Fruit fly (Drosophila melanogaster) whole organism, embryonic: ENCODE measurements around the gene CG45073.

Experiments
- BtbVII ChIP-seq: fragments of 200-800 bp; sonication (Bioruptor generic); optimal IDR thresholded peaks from 3 replicates; lab custom pipeline; 2017; ENCODE audit warnings: missing biosample characterization, mild to moderate bottlenecking, missing genetic modification characterization
- CG14710 ChIP-seq: fragments of 200-800 bp; sonication (Bioruptor generic); optimal IDR thresholded peaks from 3 replicates; lab custom pipeline; 2019; ENCODE audit warnings: missing biosample characterization, mild to moderate bottlenecking, missing genetic modification characterization, moderate library complexity
- CG17328 ChIP-seq: fragments of 200-800 bp; sonication (Bioruptor generic); IDR thresholded peaks from 2 replicates; pipeline ENCODE4 v1.3.6; 2022; ENCODE audit warnings: missing biosample characterization, missing genetic modification characterization
- CG18476 ChIP-seq: fragments of 200-800 bp; sonication (Bioruptor generic); optimal IDR thresholded peaks from 2 replicates; lab custom pipeline; 2016; ENCODE audit warnings: missing biosample characterization, mild to moderate bottlenecking, missing genetic modification characterization
- CG18619 ChIP-seq: fragments of 200-800 bp; sonication (Bioruptor generic); optimal IDR thresholded peaks from 3 replicates; lab custom pipeline; 2017; ENCODE audit warnings: missing biosample characterization, mild to moderate bottlenecking, missing genetic modification characterization
- CG31365 ChIP-seq: fragments of 200-800 bp; sonication (Bioruptor generic); optimal IDR thresholded peaks from 2 replicates; lab custom pipeline; 2018; ENCODE audit warnings: missing biosample characterization, mild to moderate bottlenecking, missing genetic modification characterization
- CG34376 ChIP-seq: fragments of 200-800 bp; sonication (Bioruptor generic); optimal IDR thresholded peaks from 2 replicates; lab custom pipeline; 2018; ENCODE audit warnings: missing biosample characterization, mild to moderate bottlenecking, missing genetic modification characterization
- CG43689 ChIP-seq: fragments of 200-800 bp; sonication (Bioruptor generic); IDR thresholded peaks from 2 replicates; pipeline ENCODE4 v1.3.6; 2022; ENCODE audit warnings: missing biosample characterization, missing genetic modification characterization
- CG4404 ChIP-seq: fragments of 200-800 bp; sonication (Bioruptor generic); IDR thresholded peaks from 2 replicates; pipeline ENCODE4 v1.3.6; 2022; ENCODE audit warnings: missing biosample characterization, missing genetic modification characterization
- CG4730 ChIP-seq: fragments of 200-800 bp; sonication (Bioruptor generic); IDR thresholded peaks from 2 replicates; pipeline ENCODE4 v1.3.6; 2022; ENCODE audit warnings: missing biosample characterization, missing genetic modification characterization
- CG6654 ChIP-seq: fragments of 200-800 bp; sonication (Bioruptor generic); optimal IDR thresholded peaks from 2 replicates; lab custom pipeline; 2017; ENCODE audit warnings: missing biosample characterization, mild to moderate bottlenecking, missing genetic modification characterization
- CG7271 ChIP-seq: fragments of 200-800 bp; sonication (Bioruptor generic); optimal IDR thresholded peaks from 2 replicates; lab custom pipeline; 2018; ENCODE audit warnings: missing biosample characterization, mild to moderate bottlenecking, missing genetic modification characterization, moderate library complexity
- CG7556 ChIP-seq: fragments of 200-800 bp; sonication (Bioruptor generic); optimal IDR thresholded peaks from 2 replicates; lab custom pipeline; 2017; ENCODE audit warnings: missing biosample characterization, mild to moderate bottlenecking, missing genetic modification characterization
- CG8944 ChIP-seq: fragments of 200-800 bp; sonication (Bioruptor generic); optimal IDR thresholded peaks from 3 replicates; lab custom pipeline; 2016; ENCODE audit warnings: missing biosample characterization, missing genetic modification characterization
- CG9437 ChIP-seq: fragments of 200-800 bp; sonication (Bioruptor generic); optimal IDR thresholded peaks from 2 replicates; lab custom pipeline; 2018; ENCODE audit warnings: missing biosample characterization, mild to moderate bottlenecking, missing genetic modification characterization
- CG9609 ChIP-seq: fragments of 200-800 bp; sonication (Bioruptor generic); optimal IDR thresholded peaks from 3 replicates; lab custom pipeline; 2016; ENCODE audit warnings: missing biosample characterization, missing genetic modification characterization
- CTCF ChIP-seq: fragments of 200-800 bp; sonication (Bioruptor generic); optimal IDR thresholded peaks from 2 replicates; lab custom pipeline; 2017; ENCODE audit warnings: missing biosample characterization, mild to moderate bottlenecking, missing genetic modification characterization, moderate library complexity
- Camta ChIP-seq: fragments of 200-800 bp; sonication (Bioruptor generic); optimal IDR thresholded peaks from 2 replicates; lab custom pipeline; 2016; ENCODE audit warnings: missing biosample characterization, missing genetic modification characterization
- CkIIα-i1 ChIP-seq: fragments of 200-800 bp; sonication (Bioruptor generic); IDR thresholded peaks from 2 replicates; pipeline ENCODE4 v1.3.6; 2022; ENCODE audit warnings: missing biosample characterization, missing genetic modification characterization
- Deaf1 ChIP-seq: fragments of 200-800 bp; optimal IDR thresholded peaks from 3 replicates; lab custom pipeline; 2019; ENCODE audit warnings: missing biosample characterization, mild to moderate bottlenecking, missing genetic modification characterization, moderate library complexity
- Doc3 ChIP-seq: fragments of 200-800 bp; sonication (Bioruptor generic); IDR thresholded peaks from 3 replicates; pipeline ENCODE4 v1.3.6; 2022; ENCODE audit warnings: missing biosample characterization, missing genetic modification characterization; ENCODE audit not compliant: partially characterized antibody
- Dp ChIP-seq: fragments of 200-800 bp; sonication (Bioruptor generic); optimal IDR thresholded peaks from 2 replicates; lab custom pipeline; 2018; ENCODE audit warnings: missing biosample characterization, mild to moderate bottlenecking, missing genetic modification characterization, moderate library complexity
- Hr39 ChIP-seq: fragments of >200 bp; optimal IDR thresholded peaks from 2 replicates; lab custom pipeline; 2017
- Hr51 ChIP-seq, 2 experiments: fragments of 200-800 bp; sonication (Bioruptor generic); optimal IDR thresholded peaks; 2 replicates in 1 of 2; 3 replicates in 1 of 2; lab custom pipeline; 2016 to 2018; ENCODE audit warnings: missing biosample characterization in 2 of 2, missing genetic modification characterization in 2 of 2, mild to moderate bottlenecking in 1 of 2, moderate library complexity in 1 of 2
- Lpt ChIP-seq: fragments of >200 bp; optimal IDR thresholded peaks from 2 replicates; lab custom pipeline; 2018; ENCODE audit warnings: missing biosample characterization, missing genetic modification characterization
- NC2β ChIP-seq: fragments of 200-800 bp; sonication (Bioruptor generic); optimal IDR thresholded peaks from 2 replicates; lab custom pipeline; 2016; ENCODE audit warnings: missing biosample characterization, missing genetic modification characterization
- Neu2 ChIP-seq: fragments of 200-800 bp; sonication (Bioruptor generic); optimal IDR thresholded peaks from 3 replicates; lab custom pipeline; 2016; ENCODE audit warnings: missing biosample characterization, missing genetic modification characterization, borderline replicate concordance
- Six4 ChIP-seq: fragments of 200-800 bp; sonication (Bioruptor generic); optimal IDR thresholded peaks from 2 replicates; lab custom pipeline; 2016; ENCODE audit warnings: missing biosample characterization, missing genetic modification characterization
- Sox102F ChIP-seq: fragments of 200-800 bp; sonication (Bioruptor generic); optimal IDR thresholded peaks from 2 replicates; lab custom pipeline; 2018; ENCODE audit warnings: missing biosample characterization, mild to moderate bottlenecking, missing genetic modification characterization, moderate library complexity
- Sry-δ ChIP-seq: fragments of 200-800 bp; sonication (Bioruptor generic); optimal IDR thresholded peaks from 2 replicates; lab custom pipeline; 2016; ENCODE audit warnings: missing biosample characterization, missing genetic modification characterization
- TFAM ChIP-seq: fragments of 200-800 bp; sonication (Bioruptor generic); optimal IDR thresholded peaks from 2 replicates; lab custom pipeline; 2017; ENCODE audit warnings: missing biosample characterization, missing genetic modification characterization, inconsistent platforms
- al ChIP-seq: fragments of 200-800 bp; sonication (Bioruptor generic); IDR thresholded peaks from 2 replicates; pipeline ENCODE4 v1.3.6; 2022; ENCODE audit warnings: missing biosample characterization, missing genetic modification characterization
- ap ChIP-seq: fragments of 200-800 bp; sonication (Bioruptor generic); IDR thresholded peaks from 2 replicates; pipeline ENCODE4 v1.3.6; 2022; ENCODE audit warnings: missing biosample characterization, missing genetic modification characterization
- az2 ChIP-seq: fragments of 200-800 bp; sonication (Bioruptor generic); optimal IDR thresholded peaks from 3 replicates; lab custom pipeline; 2016; ENCODE audit warnings: missing biosample characterization, missing genetic modification characterization
- cas ChIP-seq: fragments of 200-800 bp; sonication (Bioruptor generic); IDR thresholded peaks from 2 replicates; pipeline ENCODE4 v1.3.6; 2022; ENCODE audit warnings: missing biosample characterization, missing genetic modification characterization
- cato ChIP-seq: fragments of 200-800 bp; sonication (Bioruptor generic); optimal IDR thresholded peaks from 2 replicates; lab custom pipeline; 2016; ENCODE audit warnings: missing biosample characterization, missing genetic modification characterization, borderline replicate concordance
- chif ChIP-seq, 2 experiments: fragments of 200-800 bp; sonication (Bioruptor generic); optimal IDR thresholded peaks; 3 replicates each; lab custom pipeline; 2016; ENCODE audit warnings: missing biosample characterization in 2 of 2, missing genetic modification characterization in 2 of 2
- disco-r ChIP-seq: fragments of 200-800 bp; sonication (Bioruptor generic); optimal IDR thresholded peaks from 2 replicates; lab custom pipeline; 2016; ENCODE audit warnings: missing biosample characterization, missing genetic modification characterization
- exex ChIP-seq: fragments of 200-800 bp; sonication (Bioruptor generic); optimal IDR thresholded peaks from 4 replicates; lab custom pipeline; 2018; ENCODE audit warnings: missing biosample characterization, mild to moderate bottlenecking, missing genetic modification characterization, moderate library complexity
- fd3F ChIP-seq: fragments of 200-800 bp; sonication (Bioruptor generic); optimal IDR thresholded peaks from 2 replicates; lab custom pipeline; 2018; ENCODE audit warnings: missing biosample characterization, mild to moderate bottlenecking, missing genetic modification characterization, moderate library complexity
- fd64A ChIP-seq: fragments of 200-800 bp; sonication (Bioruptor generic); optimal IDR thresholded peaks from 3 replicates; lab custom pipeline; 2018; ENCODE audit warnings: missing biosample characterization, mild to moderate bottlenecking, missing genetic modification characterization
- gro ChIP-seq: fragments of 200-800 bp; sonication (Bioruptor generic); optimal IDR thresholded peaks from 2 replicates; lab custom pipeline; 2016; ENCODE audit warnings: missing biosample characterization, missing genetic modification characterization
- h ChIP-seq: fragments of >200 bp; optimal IDR thresholded peaks from 2 replicates; lab custom pipeline; 2017
- lab ChIP-seq: fragments of 200-800 bp; sonication (Bioruptor generic); optimal IDR thresholded peaks from 3 replicates; lab custom pipeline; 2017; ENCODE audit warnings: missing biosample characterization, missing genetic modification characterization, mild to moderate bottlenecking, moderate library complexity, missing genetic modification reagents
- oc ChIP-seq: fragments of 200-800 bp; sonication (Bioruptor generic); optimal IDR thresholded peaks from 2 replicates; lab custom pipeline; 2018; ENCODE audit warnings: missing biosample characterization, mild to moderate bottlenecking, missing genetic modification characterization, moderate library complexity
- odd ChIP-seq: fragments of 200-800 bp; sonication (Bioruptor generic); optimal IDR thresholded peaks from 2 replicates; lab custom pipeline; 2017; ENCODE audit warnings: missing biosample characterization, mild to moderate bottlenecking, missing genetic modification characterization
- onecut ChIP-seq: fragments of 200-800 bp; sonication (Bioruptor generic); IDR thresholded peaks from 2 replicates; pipeline ENCODE4 v1.3.6; 2022; ENCODE audit warnings: missing biosample characterization, missing genetic modification characterization
- pho ChIP-seq: fragments of 200-800 bp; sonication (Bioruptor generic); optimal IDR thresholded peaks from 2 replicates; lab custom pipeline; 2016; ENCODE audit warnings: missing biosample characterization, missing genetic modification characterization
- slbo ChIP-seq: fragments of 200-800 bp; sonication (Bioruptor generic); IDR thresholded peaks from 2 replicates; pipeline ENCODE4 v1.3.6; 2022; ENCODE audit warnings: missing biosample characterization, missing genetic modification characterization
- so ChIP-seq: fragments of 200-800 bp; sonication (Bioruptor generic); IDR thresholded peaks from 3 replicates; pipeline ENCODE4 v1.3.6; 2022; ENCODE audit warnings: missing biosample characterization, missing genetic modification characterization
- vvl ChIP-seq: fragments of 200-800 bp; sonication (Bioruptor generic); IDR thresholded peaks from 2 replicates; pipeline ENCODE4 v1.3.6; 2022; ENCODE audit warnings: missing biosample characterization, missing genetic modification characterization
- wor ChIP-seq: fragments of 200-800 bp; sonication (Bioruptor generic); IDR thresholded peaks from 2 replicates; pipeline ENCODE4 v1.3.6; 2022; ENCODE audit warnings: missing biosample characterization, missing genetic modification characterization

The CG45073 gene

DNA sequence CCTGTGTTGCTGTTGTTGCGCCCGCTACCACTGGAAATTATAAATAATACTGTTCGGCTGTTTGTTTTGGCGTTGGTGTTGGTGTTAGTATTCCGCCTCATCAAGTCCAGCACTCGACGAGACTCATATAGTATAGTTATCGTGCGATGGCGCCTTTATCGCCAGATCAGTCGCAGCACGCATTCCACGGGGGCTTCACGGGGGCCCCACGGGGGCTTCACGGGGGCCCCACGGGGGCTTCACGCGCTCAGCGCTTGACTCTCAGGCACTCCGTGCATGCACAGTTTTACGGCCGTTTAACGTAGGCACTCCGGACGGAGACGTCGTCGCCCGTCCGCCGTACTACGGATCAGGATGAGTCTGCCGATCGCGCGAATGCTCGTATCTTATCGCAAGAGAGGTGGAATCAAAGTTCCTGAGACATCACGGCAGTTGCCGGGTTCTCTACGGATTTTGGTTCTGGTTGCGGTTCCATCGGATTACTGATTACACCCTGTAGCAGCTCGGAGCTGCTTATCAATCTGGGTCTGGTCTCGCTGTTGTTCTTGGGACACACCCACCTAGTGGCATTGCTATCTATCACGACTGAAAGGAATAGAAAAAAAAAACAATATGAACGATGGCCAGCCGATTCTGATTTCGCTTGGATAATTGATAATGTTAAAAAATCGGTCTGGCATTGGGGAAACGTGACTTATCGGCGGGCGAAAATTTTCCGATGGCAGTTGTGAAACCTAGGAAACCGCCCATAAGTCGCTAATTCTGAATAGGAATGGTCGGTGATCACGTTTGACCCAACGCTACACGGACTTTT is 21.5 kb downstream of the CG45073 start (continued):
- TF ChIP-seq CG17328 (GFP tag; lab: Robert Waterston, UW) (no peak), CkIIα-i1 (no peak), vvl (GFP tag; lab: Robert Waterston, UW) (no peak), CG4730 (GFP tag; lab: Robert Waterston, UW) (no peak), Sry-δ (GFP tag; lab: Kevin White, UChicago) (no peak), Camta (GFP tag; lab: Kevin White, UChicago) (no peak), Dp (no peak), CG7556 (no peak), disco-r (GFP tag; lab: Kevin White, UChicago) (no peak), fd3F (GFP tag; lab: Kevin White, UChicago) (no peak), CG9437 (peak; percentile 2), CG18619 (GFP tag; lab: Kevin White, UChicago) (no peak), exex (peak; percentile 78), Hr39 (lab: Kevin White, UChicago) (peak; percentile 55), cas (GFP tag; lab: Robert Waterston, UW) (no peak), odd (peak; percentile 27), so (no peak), slbo (GFP tag; lab: Robert Waterston, UW) (no peak), Sox102F (GFP tag; lab: Kevin White, UChicago) (no peak), CG43689 (no peak), Doc3 (GFP tag; lab: Robert Waterston, UW) (no peak), Hr51 (GFP tag; optimal IDR thresholded peaks at IDR 0.05; lab: Kevin White, UChicago) (no peak), CG7271 (tag; lab: Kevin White, UChicago) (no peak), CTCF (GFP tag; lab: Kevin White, UChicago) (no peak), lab (GFP tag; lab: Kevin White, UChicago) (peak; percentile 76), CG6654 (GFP tag; lab: Kevin White, UChicago) (no peak), CG4404 (GFP tag; lab: Robert Waterston, UW) (no peak), cato (GFP tag; lab: Kevin White, UChicago) (no peak), oc (tag; lab: Kevin White, UChicago) (no peak), az2 (no peak), onecut (GFP tag; lab: Robert Waterston, UW) (no peak; the same call in 1 of the 2 replicates), CG14710 (tag; lab: Kevin White, UChicago) (no peak), chif (GFP tag; optimal IDR thresholded peaks at IDR 0.05; lab: Kevin White, UChicago) (no peak), CG31365 (no peak), ap (GFP tag; lab: Robert Waterston, UW) (no peak), CG34376 (GFP tag; lab: Kevin White, UChicago) (peak; percentile 97), gro (GFP tag; lab: Kevin White, UChicago) (no peak), wor (GFP tag; lab: Robert Waterston, UW) (no peak), Neu2 (GFP tag; lab: Kevin White, UChicago) (no peak), CG8944 (GFP tag; lab: Kevin White, UChicago) (no peak), NC2β (GFP tag; lab: Kevin White, UChicago) (no peak), fd64A (GFP tag; lab: Kevin White, UChicago) (no peak), Lpt (GFP tag; lab: Kevin White, UChicago) (no peak), pho (no peak), CG18476 (GFP tag; lab: Kevin White, UChicago) (peak; percentile 93), Deaf1 (tag; lab: Kevin White, UChicago) (peak; percentile 74), h (lab: Kevin White, UChicago) (no peak), Six4 (GFP tag; lab: Kevin White, UChicago) (no peak), CG9609 (GFP tag; lab: Kevin White, UChicago) (no peak), TFAM (GFP tag; lab: Kevin White, UChicago) (no peak), BtbVII (peak; percentile 34), al (GFP tag; lab: Robert Waterston, UW) (no peak)
